Fruit fly (Drosophila melanogaster) whole organism: ENCODE data around the gene CG15211.

Experiments
- CG8478 ChIP-seq: fragments of >200 bp; optimal IDR thresholded peaks from 2 replicates; lab custom pipeline; 2018; ENCODE audit warnings: inconsistent platforms
- Dll ChIP-seq: fragments of >200 bp; optimal IDR thresholded peaks from 2 replicates; lab custom pipeline; 2017
- EcR ChIP-seq, 2 experiments: fragments of >200 bp; optimal IDR thresholded peaks; 2 replicates each; lab custom pipeline; 2017; ENCODE audit warnings: missing biosample characterization in 2 of 2, missing genetic modification characterization in 2 of 2, missing genetic modification reagents in 2 of 2
- pan ChIP-seq: fragments of >200 bp; optimal IDR thresholded peaks from 2 replicates; lab custom pipeline; 2017
- psq ChIP-seq: fragments of >200 bp; optimal IDR thresholded peaks from 2 replicates; lab custom pipeline; 2017
- usp ChIP-seq: fragments of >200 bp; optimal IDR thresholded peaks from 2 replicates; lab custom pipeline; 2017; ENCODE audit warnings: missing biosample characterization, missing genetic modification characterization, mixed read lengths

DNA sequence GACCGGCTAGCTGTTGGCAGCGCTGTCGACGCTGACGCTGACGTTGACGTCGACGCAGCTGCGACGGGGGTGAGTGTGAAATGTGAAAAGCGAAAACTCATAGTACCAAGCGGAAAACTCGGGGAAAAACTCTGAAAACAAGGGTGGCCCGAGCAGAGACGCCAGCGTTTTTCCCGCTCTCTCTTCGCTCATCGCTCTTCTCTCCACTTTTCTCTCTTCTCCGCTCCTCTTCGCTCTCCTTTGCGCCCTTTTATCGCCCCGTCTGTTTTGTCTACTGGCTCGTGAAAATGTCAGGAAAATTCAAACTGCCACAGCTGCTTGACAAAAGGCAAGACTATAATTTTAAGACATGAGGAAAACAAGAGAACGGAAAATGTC, 51.1 kb downstream of the CG15211 start:
- TF ChIP-seq Dll (no peak), pan (no peak), psq (lab: Kevin White, UChicago) (no peak), EcR (GFP tag; optimal IDR thresholded peaks at IDR 0.05; lab: Kevin White, UChicago) (no peak), usp (GFP tag; lab: Kevin White, UChicago) (no peak), CG8478 (lab: Kevin White, UChicago) (no peak)
